Worm (Caenorhabditis elegans): ENCODE results near the gene srz-69.
A peak's percentile ranks its signal among the peaks of the same experiment; 100 is the strongest.

srz-69 gene

ce11 chrIV:3477124-3477523 lies at the start of gene srz-69:
srz-69 (minus strand) TSS chrIV:3477224.
- TF ChIP-seq T23F11.4 (GFP tag; optimal IDR thresholded peaks at IDR 0.05) = no peak
- TF ChIP-seq ceh-22 (tag; optimal IDR thresholded peaks at IDR 0.05) = no peak
- no peak for TF ChIP-seq ztf-16 (tag; optimal IDR thresholded peaks at IDR 0.05)
- no peak for TF ChIP-seq pros-1 (tag; optimal IDR thresholded peaks at IDR 0.05)
- TF ChIP-seq dve-1 (tag; optimal IDR thresholded peaks at IDR 0.05) = no peak
- TF ChIP-seq ceh-34 (tag; optimal IDR thresholded peaks at IDR 0.05) = no peak
- TF ChIP-seq pax-1 (tag; optimal IDR thresholded peaks at IDR 0.05) = no peak
- TF ChIP-seq nhr-232 (tag; optimal IDR thresholded peaks at IDR 0.05) = no peak
- no peak for TF ChIP-seq fkh-6 (tag; optimal IDR thresholded peaks at IDR 0.05)
- TF ChIP-seq ceh-6 (GFP tag; optimal IDR thresholded peaks at IDR 0.05) = no peak
- no peak for TF ChIP-seq dmd-4 (tag; optimal IDR thresholded peaks at IDR 0.05; ENCODE audit: borderline replicate concordance)
- no peak for TF ChIP-seq unc-55 (GFP tag; optimal IDR thresholded peaks at IDR 0.05)
- TF ChIP-seq ref-2 (tag; optimal IDR thresholded peaks at IDR 0.05) = no peak

DNA sequence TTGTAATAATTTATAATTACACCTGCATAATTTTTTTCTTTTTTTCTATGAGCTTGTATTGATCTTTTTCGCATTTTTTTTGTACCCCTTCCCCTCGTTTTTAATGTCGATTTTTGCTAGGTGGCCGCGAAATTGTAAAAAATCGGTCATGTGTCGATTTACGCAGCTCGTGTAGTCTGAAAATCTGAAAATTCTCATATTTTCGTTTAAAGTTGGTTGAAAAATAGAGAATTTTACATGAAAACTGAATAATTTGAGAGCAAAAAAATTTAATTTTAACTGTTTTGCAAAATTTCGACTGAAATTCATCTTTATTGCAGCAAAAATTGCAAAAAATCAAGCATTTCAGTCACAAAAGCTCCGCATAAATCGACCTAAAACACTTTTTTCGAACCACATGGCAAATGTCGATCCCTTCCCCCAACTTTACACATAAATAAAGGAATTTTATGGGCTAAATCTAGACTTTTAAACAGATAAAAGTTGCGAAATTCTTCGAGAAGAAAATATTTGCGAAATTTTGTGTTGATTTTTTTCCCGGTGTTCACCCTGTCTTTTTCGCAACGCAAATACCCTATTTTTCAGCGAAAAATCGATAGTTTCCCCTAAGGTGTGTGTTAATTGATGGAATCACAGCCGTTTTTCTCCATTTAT lies 49.2 kb upstream of the srz-69 start:
- TF ChIP-seq ceh-31 (tag; optimal IDR thresholded peaks at IDR 0.05) = no peak
- no peak for TF ChIP-seq ceh-18 (tag; optimal IDR thresholded peaks at IDR 0.05)
- TF ChIP-seq pax-1 (tag; optimal IDR thresholded peaks at IDR 0.05) = no peak

ce11 chrIV:3524584-3525020 lies 47.6 kb upstream of the srz-69 start:
- TF ChIP-seq ceh-45 (GFP tag; IDR thresholded peaks at IDR 0.05) = peak; percentile 77; the same call in 1 of the 2 replicates
- peak; percentile 23 for TF ChIP-seq hlh-15 (tag; optimal IDR thresholded peaks at IDR 0.05)
- TF ChIP-seq Y22D7AL.16 (tag; optimal IDR thresholded peaks at IDR 0.05) = peak; percentile 64
- TF ChIP-seq nhr-11 (tag; optimal IDR thresholded peaks at IDR 0.05) = no peak
- peak; percentile 66 for TF ChIP-seq ceh-34 (tag; optimal IDR thresholded peaks at IDR 0.05)
- TF ChIP-seq dve-1 (tag; optimal IDR thresholded peaks at IDR 0.05) = peak; percentile 49
- peak; percentile 34 for TF ChIP-seq pqm-1 (tag; optimal IDR thresholded peaks at IDR 0.05)
- TF ChIP-seq pros-1 (tag; optimal IDR thresholded peaks at IDR 0.05) = no peak
- TF ChIP-seq K02D7.2 (tag; optimal IDR thresholded peaks at IDR 0.05) = peak; percentile 58
- TF ChIP-seq ahr-1 (tag; optimal IDR thresholded peaks at IDR 0.05) = no peak
- no peak for TF ChIP-seq odd-2 (tag; optimal IDR thresholded peaks at IDR 0.05)
- TF ChIP-seq hlh-6 (tag; optimal IDR thresholded peaks at IDR 0.05) = peak; percentile 79
- peak; percentile 81 for TF ChIP-seq syd-9 (tag; optimal IDR thresholded peaks at IDR 0.05)
- no peak for TF ChIP-seq ama-1 (optimal IDR thresholded peaks at IDR 0.05)
- peak; percentile 40 for TF ChIP-seq ceh-31 (tag; optimal IDR thresholded peaks at IDR 0.05)
- peak; percentile 76 for TF ChIP-seq nhr-232 (tag; optimal IDR thresholded peaks at IDR 0.05)
- peak; percentile 61 for TF ChIP-seq gmeb-2 (tag; optimal IDR thresholded peaks at IDR 0.05)
- TF ChIP-seq rnt-1 (tag; optimal IDR thresholded peaks at IDR 0.05) = peak; percentile 52
- TF ChIP-seq C08G9.2 (tag; optimal IDR thresholded peaks at IDR 0.05) = peak; percentile 74
- TF ChIP-seq sox-2 (GFP tag; IDR thresholded peaks at IDR 0.05) = peak; percentile 14; the same call in 1 of the 2 replicates
- TF ChIP-seq fkh-10 (GFP tag; optimal IDR thresholded peaks at IDR 0.05) = peak; percentile 6
- no peak for TF ChIP-seq ceh-22 (tag; optimal IDR thresholded peaks at IDR 0.05)
- no peak for TF ChIP-seq lim-6 (tag; optimal IDR thresholded peaks at IDR 0.05)
- peak; percentile 76 for TF ChIP-seq tbx-2 (tag; optimal IDR thresholded peaks at IDR 0.05)
- TF ChIP-seq ceh-2 (tag; optimal IDR thresholded peaks at IDR 0.05) = peak; percentile 54
- peak; percentile 72 for TF ChIP-seq hlh-13 (GFP tag; optimal IDR thresholded peaks at IDR 0.05)
- TF ChIP-seq ceh-6 (GFP tag; optimal IDR thresholded peaks at IDR 0.05) = peak; percentile 80
- peak; percentile 60 for TF ChIP-seq fax-1 (tag; optimal IDR thresholded peaks at IDR 0.05)
- peak; percentile 76 for TF ChIP-seq ttx-3 (tag; optimal IDR thresholded peaks at IDR 0.05)
- TF ChIP-seq T23F11.4 (GFP tag; optimal IDR thresholded peaks at IDR 0.05) = peak; percentile 62
- TF ChIP-seq pha-4 (tag; optimal IDR thresholded peaks at IDR 0.05) = no peak
- TF ChIP-seq fkh-6 (tag; optimal IDR thresholded peaks at IDR 0.05) = peak; percentile 83
- TF ChIP-seq ref-2 (tag; optimal IDR thresholded peaks at IDR 0.05) = peak; percentile 58
- TF ChIP-seq ztf-16 (tag; optimal IDR thresholded peaks at IDR 0.05) = peak; percentile 76
- TF ChIP-seq pha-2 (tag; optimal IDR thresholded peaks at IDR 0.05) = peak; percentile 63
- TF ChIP-seq ets-4 (tag; optimal IDR thresholded peaks at IDR 0.05) = no peak
- peak; percentile 30 for TF ChIP-seq tbx-7 (tag; optimal IDR thresholded peaks at IDR 0.05)
- no peak for TF ChIP-seq unc-42 (tag; optimal IDR thresholded peaks at IDR 0.05)
- peak; percentile 43 for TF ChIP-seq nfya-1 (tag; optimal IDR thresholded peaks at IDR 0.05)
- peak; percentile 65 for TF ChIP-seq eyg-1 (tag; optimal IDR thresholded peaks at IDR 0.05)
- TF ChIP-seq sox-4 (tag; optimal IDR thresholded peaks at IDR 0.05) = peak; percentile 71
- peak; percentile 64 for TF ChIP-seq elt-2 (tag; optimal IDR thresholded peaks at IDR 0.05)
- TF ChIP-seq zip-5 (tag; optimal IDR thresholded peaks at IDR 0.05) = peak; percentile 53
